Fruit fly (Drosophila melanogaster): ENCODE results near the gene Sec24CD.

DNA sequence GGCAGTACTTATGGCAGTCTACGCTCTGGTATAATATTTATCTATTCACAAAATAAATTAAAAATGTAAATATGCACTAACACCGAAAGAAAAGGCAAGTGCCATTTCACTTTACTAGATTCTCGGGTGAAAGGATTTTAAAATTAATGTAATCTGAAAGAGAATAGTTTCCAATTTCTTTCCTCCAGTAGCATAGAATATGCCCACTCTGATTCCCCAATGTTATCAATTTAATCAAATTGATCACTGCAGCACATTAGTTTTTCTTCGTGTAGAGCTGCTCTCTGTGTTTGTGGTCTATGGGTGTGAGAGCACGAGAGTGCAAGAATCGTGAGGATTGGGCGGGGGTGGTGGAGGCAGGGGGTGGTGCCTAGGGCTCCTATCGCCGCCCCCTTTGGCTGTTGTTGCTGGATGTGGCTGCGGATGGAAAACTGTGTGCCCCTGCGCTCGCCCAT, 35.5 kb downstream of the Sec24CD start:
- TF ChIP-seq CG8478 (optimal IDR thresholded peaks at IDR 0.05) = no peak
- no peak for TF ChIP-seq CTCF (optimal IDR thresholded peaks at IDR 0.05)

Data from S2 (cell line).